Worm (Caenorhabditis elegans): ENCODE results near the gene Y43C5B.2.
A peak's percentile ranks its signal among the peaks of the same experiment; 100 is the strongest.
"Not testable (repeated sequence)": the region's sequence is repeated elsewhere in the genome, so short reads cannot be mapped to it uniquely, and the experiment has no call there.

The Y43C5B.2 gene

ce11 chrIV:10344621-10345020 is 7.5 kb downstream of the Y43C5B.2 start:
- TF ChIP-seq sea-1 (GFP tag; conservative IDR thresholded peaks at IDR 0.05) (no peak), hmbx-1 (tag; optimal IDR thresholded peaks at IDR 0.05) (no peak), tra-4 (tag; optimal IDR thresholded peaks at IDR 0.05) (no peak)

ce11 chrIV:10342361-10342706 is 9.8 kb downstream of the Y43C5B.2 start:
- no peak for TF ChIP-seq tbx-11 (GFP tag; IDR thresholded peaks at IDR 0.05)
- TF ChIP-seq aly-1 (tag; optimal IDR thresholded peaks at IDR 0.05) = no peak
- TF ChIP-seq sea-1 (GFP tag; conservative IDR thresholded peaks at IDR 0.05) = no peak

ce11 chrIV:10341618-10342360 is 10.4 kb downstream of the Y43C5B.2 start:
- TF ChIP-seq tbx-11 (GFP tag; IDR thresholded peaks at IDR 0.05) (0 out of 2 replicates have a peak, but pooled peaks have one; percentile 24), F13C5.2 (tag; optimal IDR thresholded peaks at IDR 0.05) (no peak)

DNA sequence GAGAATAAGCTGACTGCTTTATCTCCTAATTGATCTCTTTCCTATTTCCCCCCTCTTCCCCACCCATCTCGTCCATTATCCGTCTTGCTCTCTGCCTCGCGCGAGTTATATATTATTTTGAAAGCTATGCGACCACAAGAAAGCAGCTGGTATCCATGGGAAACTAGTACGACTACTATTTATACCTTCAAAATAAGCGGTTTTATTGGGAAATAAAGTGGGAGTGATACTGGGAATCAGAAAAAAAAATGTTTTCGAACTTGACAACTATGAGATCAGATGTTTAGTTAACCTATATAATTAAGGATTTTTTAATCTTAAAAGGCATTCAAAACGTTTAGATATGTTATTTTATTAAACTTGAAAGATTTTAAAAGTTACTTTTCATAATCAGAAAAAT is 12.4 kb downstream of the Y43C5B.2 start:
- TF ChIP-seq ceh-36 (tag; optimal IDR thresholded peaks at IDR 0.05) = no peak
- no peak for TF ChIP-seq B0310.2 (tag; optimal IDR thresholded peaks at IDR 0.05)
- no peak for TF ChIP-seq tra-4 (tag; optimal IDR thresholded peaks at IDR 0.05)
- no peak for TF ChIP-seq pes-1 (GFP tag; IDR thresholded peaks at IDR 0.05)
- no peak for TF ChIP-seq ceh-13 (GFP tag; optimal IDR thresholded peaks at IDR 0.05)
- no peak for TF ChIP-seq flt-1 (GFP tag; IDR thresholded peaks at IDR 0.05)

DNA sequence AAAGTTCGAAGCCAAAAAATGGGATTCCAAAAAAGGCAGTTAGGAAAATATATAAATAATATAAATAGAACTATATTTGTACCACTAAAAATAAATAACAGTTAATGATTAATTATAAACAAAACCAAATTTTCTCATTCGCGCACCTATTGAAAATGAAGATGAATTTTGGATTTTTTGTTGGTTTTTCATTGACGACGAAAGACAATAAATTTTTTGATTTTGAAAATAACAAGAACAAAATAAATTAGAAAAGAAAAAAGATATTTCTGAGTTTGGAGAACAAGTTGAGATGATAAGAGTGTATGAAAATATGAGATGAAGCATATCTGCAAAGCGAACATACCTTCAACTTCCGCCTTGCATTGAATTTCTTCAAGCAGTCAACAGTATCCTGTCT is 14.9 kb downstream of the Y43C5B.2 start:
- TF ChIP-seq ceh-36 (tag; optimal IDR thresholded peaks at IDR 0.05) (no peak), aly-1 (tag; optimal IDR thresholded peaks at IDR 0.05) (no peak), tra-4 (tag; optimal IDR thresholded peaks at IDR 0.05) (no peak), flt-1 (GFP tag; IDR thresholded peaks at IDR 0.05) (no peak)

DNA sequence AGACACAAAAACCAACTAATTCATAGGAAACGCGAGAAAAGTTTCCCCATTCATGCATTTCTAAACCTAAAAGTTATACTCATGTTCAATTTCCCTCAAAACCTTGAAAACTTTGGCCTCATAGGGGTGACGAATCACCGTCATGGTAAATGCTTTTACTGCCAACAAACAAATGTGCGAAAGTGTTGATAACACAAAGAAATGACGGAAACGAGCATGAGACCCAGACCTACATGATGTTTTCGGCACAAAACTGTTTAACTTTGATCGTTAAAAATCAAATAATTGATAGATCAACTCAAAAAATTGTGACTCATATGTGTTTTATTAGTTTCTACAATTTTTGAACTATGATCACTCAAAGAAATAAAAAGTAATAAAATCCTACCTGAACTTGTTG is 20.3 kb downstream of the Y43C5B.2 start:
- TF ChIP-seq hmbx-1 (tag; optimal IDR thresholded peaks at IDR 0.05) (no peak), hmg-4 (GFP tag; optimal IDR thresholded peaks at IDR 0.05) (no peak), tbx-37 (GFP tag; conservative IDR thresholded peaks at IDR 0.05) (no peak), tra-4 (tag; optimal IDR thresholded peaks at IDR 0.05) (no peak), ceh-36 (tag; optimal IDR thresholded peaks at IDR 0.05) (no peak), ets-7 (tag; optimal IDR thresholded peaks at IDR 0.05) (no peak), pes-1 (GFP tag; IDR thresholded peaks at IDR 0.05) (no peak), flt-1 (GFP tag; IDR thresholded peaks at IDR 0.05) (no peak), sea-1 (GFP tag; conservative IDR thresholded peaks at IDR 0.05) (no peak), aly-1 (tag; optimal IDR thresholded peaks at IDR 0.05) (no peak), hnd-1 (tag; optimal IDR thresholded peaks at IDR 0.05) (no peak), F13C5.2 (tag; optimal IDR thresholded peaks at IDR 0.05) (no peak), tbx-11 (GFP tag; IDR thresholded peaks at IDR 0.05) (no peak), scrt-1 (GFP tag; IDR thresholded peaks at IDR 0.05) (no peak), ceh-13 (GFP tag; optimal IDR thresholded peaks at IDR 0.05) (no peak), B0310.2 (tag; optimal IDR thresholded peaks at IDR 0.05) (no peak), ama-1 (optimal IDR thresholded peaks at IDR 0.05) (no peak)

DNA sequence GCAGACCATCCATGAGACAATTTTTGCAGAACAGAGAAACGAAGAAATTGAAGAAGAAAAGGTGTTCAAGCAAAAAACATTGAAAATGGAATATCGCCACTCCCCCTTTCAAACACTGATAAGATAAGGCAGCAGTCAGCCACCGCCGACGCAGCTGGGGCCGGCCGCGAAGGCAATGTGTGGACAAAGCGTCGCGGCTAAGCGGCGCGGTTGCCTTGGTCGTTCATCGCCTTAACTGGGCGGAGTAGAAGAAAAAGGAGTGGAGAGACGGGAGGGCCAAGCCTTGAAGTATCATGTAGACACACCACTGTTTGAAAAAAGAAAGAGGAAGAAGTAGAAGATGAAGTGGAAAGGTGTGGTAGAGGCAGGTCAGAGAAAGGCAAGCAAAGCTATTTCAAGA is 21.2 kb downstream of the Y43C5B.2 start:
- TF ChIP-seq sea-1 (GFP tag; conservative IDR thresholded peaks at IDR 0.05) (no peak), F13C5.2 (tag; optimal IDR thresholded peaks at IDR 0.05) (no peak), tra-4 (tag; optimal IDR thresholded peaks at IDR 0.05) (no peak), tbx-37 (GFP tag; conservative IDR thresholded peaks at IDR 0.05) (no peak), hmg-4 (GFP tag; optimal IDR thresholded peaks at IDR 0.05) (peak; percentile 17)

DNA sequence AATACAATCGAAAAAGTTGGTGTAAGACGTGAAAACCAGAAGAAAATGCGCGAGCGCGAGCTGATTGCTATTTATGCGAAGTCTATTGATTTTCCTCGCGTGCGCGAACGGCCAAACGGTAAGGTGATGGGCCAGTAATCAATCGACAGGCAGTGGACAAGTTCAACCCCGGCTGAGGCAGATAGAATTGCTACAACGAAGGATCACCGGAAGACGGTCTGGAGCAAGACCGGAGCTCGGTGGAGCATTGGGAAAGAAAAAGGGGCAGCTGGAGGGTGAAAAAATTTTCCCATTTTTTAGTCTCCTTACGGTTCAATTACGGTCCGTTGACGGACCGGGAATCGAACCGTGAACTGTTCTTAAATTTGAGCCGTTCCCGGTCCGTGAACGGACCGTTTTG is 28.8 kb downstream of the Y43C5B.2 start:
- TF ChIP-seq tbx-11 (GFP tag; IDR thresholded peaks at IDR 0.05) = 0 out of 2 replicates have a peak, but pooled peaks have one; percentile 32

DNA sequence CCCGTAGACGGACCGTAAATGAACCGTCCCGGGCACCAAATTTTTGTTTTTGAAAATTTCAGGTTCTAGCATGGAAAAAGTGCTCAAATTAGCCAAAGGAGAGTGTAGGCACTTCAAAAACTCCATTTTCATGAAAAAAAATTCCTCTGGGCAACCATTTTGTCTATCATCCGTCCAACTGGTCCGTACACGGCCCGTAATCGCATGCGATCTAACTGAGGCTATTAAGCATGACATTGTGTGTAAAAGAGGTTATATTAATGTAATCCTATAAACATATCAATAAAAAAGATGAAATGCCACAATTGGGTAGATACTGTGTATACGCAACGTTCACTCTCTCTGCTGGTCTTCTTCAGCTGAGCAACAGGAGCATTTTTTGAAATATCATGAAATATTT is 29.5 kb downstream of the Y43C5B.2 start, which contains the start of gene R09E10.1:
R09E10.1 (minus strand) TSS at position 101 of the 400 bp plus-strand sequence.
- not testable (repeated sequence) for TF ChIP-seq flt-1 (GFP tag; IDR thresholded peaks at IDR 0.05); hmg-4 (GFP tag; optimal IDR thresholded peaks at IDR 0.05); aly-1 (tag; optimal IDR thresholded peaks at IDR 0.05)

- TF ChIP-seq ceh-13 (GFP tag; optimal IDR thresholded peaks at IDR 0.05) (no peak), sea-1 (GFP tag; conservative IDR thresholded peaks at IDR 0.05) (no peak), flt-1 (GFP tag; IDR thresholded peaks at IDR 0.05) (no peak), tbx-11 (GFP tag; IDR thresholded peaks at IDR 0.05) (no peak), hnd-1 (tag; optimal IDR thresholded peaks at IDR 0.05) (no peak), F13C5.2 (tag; optimal IDR thresholded peaks at IDR 0.05) (no peak), hmg-4 (GFP tag; optimal IDR thresholded peaks at IDR 0.05) (no peak), tbx-37 (GFP tag; conservative IDR thresholded peaks at IDR 0.05) (no peak), pes-1 (GFP tag; IDR thresholded peaks at IDR 0.05) (no peak), ets-7 (tag; optimal IDR thresholded peaks at IDR 0.05) (no peak), hmbx-1 (tag; optimal IDR thresholded peaks at IDR 0.05) (no peak), ceh-36 (tag; optimal IDR thresholded peaks at IDR 0.05) (no peak), ama-1 (optimal IDR thresholded peaks at IDR 0.05) (no peak), scrt-1 (GFP tag; IDR thresholded peaks at IDR 0.05) (no peak), tra-4 (tag; optimal IDR thresholded peaks at IDR 0.05) (no peak), aly-1 (tag; optimal IDR thresholded peaks at IDR 0.05) (no peak), B0310.2 (tag; optimal IDR thresholded peaks at IDR 0.05) (no peak)
Measured at ce11 chrIV:10318199-10318598, 33.9 kb downstream of the Y43C5B.2 start, which contains the start of gene R09E10.2. R09E10.2 (minus strand) TSS chrIV:10318299.
